Worm (Caenorhabditis elegans) whole organism, L1 larva: Measurements from ENCODE around the gene str-3.

ENCODE experiments used
- Y116A8C.19 ChIP-seq: sonication (generic microtip); optimal IDR thresholded peaks from 2 replicates; lab custom pipeline; 2016; ENCODE audit warnings: missing compliant biosample characterization, missing genetic modification characterization, borderline replicate concordance
- aha-1 ChIP-seq: fragments of 150-350 bp; optimal IDR thresholded peaks from 2 replicates; lab custom pipeline; 2014; ENCODE audit warnings: missing biosample characterization, missing genetic modification characterization
- alr-1 ChIP-seq: fragments of 200-800 bp; sonication (Bioruptor generic); optimal IDR thresholded peaks from 2 replicates; lab custom pipeline; 2018; ENCODE audit warnings: borderline replicate concordance, mild to moderate bottlenecking, missing genetic modification characterization, missing compliant biosample characterization
- aly-2 ChIP-seq: fragments of 150-350 bp; optimal IDR thresholded peaks from 2 replicates; lab custom pipeline; 2014; ENCODE audit warnings: missing biosample characterization, missing genetic modification characterization
- ama-1 ChIP-seq: fragments of 150-350 bp; optimal IDR thresholded peaks from 2 replicates; lab custom pipeline; 2014
- blmp-1 ChIP-seq: fragments of 150-350 bp; optimal IDR thresholded peaks from 2 replicates; lab custom pipeline; 2014; ENCODE audit warnings: missing biosample characterization, missing genetic modification characterization
- ceh-82 ChIP-seq, 3 experiments: fragments of 150-350 bp in 1 of 3; sonication (generic microtip) in 2 of 3; optimal IDR thresholded peaks; 2 replicates each; lab custom pipeline; 2014 to 2017; ENCODE audit warnings: missing biosample characterization in 3 of 3, missing genetic modification characterization in 3 of 3
- ceh-90 ChIP-seq: sonication (generic microtip); optimal IDR thresholded peaks from 2 replicates; lab custom pipeline; 2016; ENCODE audit warnings: missing genetic modification characterization, missing compliant biosample characterization
- dpl-1 ChIP-seq, 3 experiments: fragments of 150-350 bp in 2 of 3; sonication (generic microtip) in 1 of 3; optimal IDR thresholded peaks; 2 replicates each; lab custom pipeline; 2014 to 2017; ENCODE audit warnings: missing biosample characterization in 3 of 3, missing genetic modification characterization in 3 of 3, missing genetic modification reagents in 3 of 3
- efl-1 ChIP-seq, 4 experiments: fragments of 150-350 bp; optimal IDR thresholded peaks in 3 of 4; peaks in 1 of 4; 1 replicate in 1 of 4; 2 replicates in 3 of 4; lab custom pipeline; 2014; ENCODE audit warnings: missing biosample characterization in 2 of 4, missing genetic modification characterization in 2 of 4, missing genetic modification reagents in 2 of 4
- efl-3 ChIP-seq: fragments of 200-800 bp; sonication (Bioruptor generic); optimal IDR thresholded peaks from 2 replicates; lab custom pipeline; 2018; ENCODE audit warnings: mild to moderate bottlenecking, missing genetic modification characterization, missing compliant biosample characterization
- egl-13 ChIP-seq: sonication (generic microtip); optimal IDR thresholded peaks from 2 replicates; lab custom pipeline; 2016; ENCODE audit warnings: missing genotype, missing genetic modification reagents, missing genetic modification characterization, missing compliant biosample characterization
- egl-27 ChIP-seq, 2 experiments: fragments of 150-350 bp in 1 of 2; sonication (generic microtip); optimal IDR thresholded peaks; 3 replicates each; lab custom pipeline; 2017 to 2018; ENCODE audit warnings: missing biosample characterization in 2 of 2, missing genetic modification characterization in 2 of 2, missing genetic modification reagents in 2 of 2
- fkh-10 ChIP-seq: sonication (generic microtip); optimal IDR thresholded peaks from 2 replicates; lab custom pipeline; 2017; ENCODE audit warnings: missing biosample characterization, missing genetic modification reagents, missing genetic modification characterization
- fkh-8 ChIP-seq: sonication (generic microtip); optimal IDR thresholded peaks from 2 replicates; lab custom pipeline; 2016; ENCODE audit warnings: mild to moderate bottlenecking, missing genetic modification characterization, missing compliant biosample characterization
- hlh-17 ChIP-seq: fragments of 200-800 bp; sonication (Bioruptor generic); optimal IDR thresholded peaks from 2 replicates; lab custom pipeline; 2018; ENCODE audit warnings: missing genetic modification characterization, mild to moderate bottlenecking, missing compliant biosample characterization, moderate library complexity, borderline replicate concordance
- hpl-2 ChIP-seq: fragments of 150-350 bp; optimal IDR thresholded peaks from 2 replicates; lab custom pipeline; 2014; ENCODE audit warnings: missing biosample characterization, missing genetic modification reagents, missing genetic modification characterization
- isw-1 ChIP-seq: fragments of 200-800 bp; sonication (Bioruptor generic); IDR thresholded peaks from 2 replicates; pipeline ENCODE4 v1.3.6; 2022; ENCODE audit warnings: missing genetic modification characterization, missing compliant biosample characterization
- lin-13 ChIP-seq: fragments of 150-350 bp; optimal IDR thresholded peaks from 2 replicates; lab custom pipeline; 2014; ENCODE audit warnings: missing biosample characterization, missing genetic modification reagents, missing genetic modification characterization
- lin-35 ChIP-seq, 2 experiments: fragments of 150-350 bp; optimal IDR thresholded peaks; 2 replicates each; lab custom pipeline; 2014; ENCODE audit warnings: missing biosample characterization in 2 of 2, missing genetic modification characterization in 2 of 2, missing genetic modification reagents in 2 of 2
- lin-39 ChIP-seq: fragments of 150-350 bp; optimal IDR thresholded peaks from 2 replicates; lab custom pipeline; 2014; ENCODE audit warnings: missing biosample characterization, missing genetic modification reagents, missing genetic modification characterization
- lir-3 ChIP-seq: sonication (generic microtip); optimal IDR thresholded peaks from 2 replicates; lab custom pipeline; 2016; ENCODE audit warnings: mild to moderate bottlenecking, missing genetic modification characterization, moderate library complexity, missing compliant biosample characterization; ENCODE audit not compliant: poor library complexity
- lsy-2 ChIP-seq, 2 experiments: fragments of 150-350 bp; optimal IDR thresholded peaks; 2 replicates each; lab custom pipeline; 2014; ENCODE audit warnings: missing biosample characterization in 2 of 2, missing genetic modification characterization in 2 of 2
- mab-9 ChIP-seq: fragments of 200-800 bp; sonication (Bioruptor generic); IDR thresholded peaks from 2 replicates; pipeline ENCODE4 v1.3.6; 2022; ENCODE audit warnings: missing genetic modification reagents, missing genetic modification characterization, missing compliant biosample characterization
- mdl-1 ChIP-seq, 2 experiments: fragments of 150-350 bp; optimal IDR thresholded peaks; 2 replicates each; lab custom pipeline; 2014 to 2017; ENCODE audit warnings: missing biosample characterization in 2 of 2, missing genetic modification characterization in 2 of 2, inconsistent platforms in 1 of 2
- mef-2 ChIP-seq: fragments of 150-350 bp; optimal IDR thresholded peaks from 2 replicates; lab custom pipeline; 2014; ENCODE audit warnings: missing biosample characterization, missing genetic modification characterization
- mep-1 ChIP-seq: fragments of 150-350 bp; optimal IDR thresholded peaks from 2 replicates; lab custom pipeline; 2014; ENCODE audit warnings: missing biosample characterization, missing genetic modification characterization
- nhr-11 ChIP-seq: fragments of 150-350 bp; optimal IDR thresholded peaks from 2 replicates; lab custom pipeline; 2014; ENCODE audit warnings: missing biosample characterization, missing genetic modification characterization
- nhr-20 ChIP-seq: sonication (generic microtip); optimal IDR thresholded peaks from 2 replicates; lab custom pipeline; 2016; ENCODE audit warnings: mild to moderate bottlenecking, missing genetic modification characterization, missing compliant biosample characterization
- nhr-237 ChIP-seq: fragments of 150-350 bp; optimal IDR thresholded peaks from 2 replicates; lab custom pipeline; 2014; ENCODE audit warnings: missing biosample characterization, missing genetic modification characterization
- nhr-71 ChIP-seq: sonication (generic microtip); optimal IDR thresholded peaks from 2 replicates; lab custom pipeline; 2016; ENCODE audit warnings: mild to moderate bottlenecking, missing genetic modification characterization, moderate library complexity, missing compliant biosample characterization
- pag-3 ChIP-seq: sonication (generic microtip); optimal IDR thresholded peaks from 2 replicates; lab custom pipeline; 2017; ENCODE audit warnings: missing genetic modification characterization, mild to moderate bottlenecking, missing compliant biosample characterization, antibody characterized with exemption, borderline replicate concordance; ENCODE audit not compliant: insufficient read depth
- pax-3 ChIP-seq: fragments of 200-800 bp; sonication (Bioruptor generic); optimal IDR thresholded peaks from 2 replicates; lab custom pipeline; 2018; ENCODE audit warnings: mild to moderate bottlenecking, missing genetic modification characterization, moderate library complexity, missing compliant biosample characterization
- rnt-1 ChIP-seq: sonication (generic microtip); optimal IDR thresholded peaks from 2 replicates; lab custom pipeline; 2016; ENCODE audit warnings: mild to moderate bottlenecking, missing genetic modification characterization, moderate library complexity, missing compliant biosample characterization
- snpc-4 ChIP-seq: fragments of 150-350 bp; optimal IDR thresholded peaks from 2 replicates; lab custom pipeline; 2014; ENCODE audit warnings: missing biosample characterization, missing genetic modification characterization
- sox-4 ChIP-seq: sonication (generic microtip); optimal IDR thresholded peaks from 2 replicates; lab custom pipeline; 2016; ENCODE audit warnings: missing genetic modification characterization, missing compliant biosample characterization
- swsn-7 ChIP-seq: sonication (generic microtip); optimal IDR thresholded peaks from 2 replicates; lab custom pipeline; 2016; ENCODE audit warnings: missing genetic modification characterization, missing compliant biosample characterization
- tbx-2 ChIP-seq: sonication (generic microtip); optimal IDR thresholded peaks from 2 replicates; lab custom pipeline; 2016; ENCODE audit warnings: missing genetic modification characterization, missing compliant biosample characterization
- unc-30 ChIP-seq: sonication (generic microtip); optimal IDR thresholded peaks from 2 replicates; lab custom pipeline; 2017; ENCODE audit warnings: missing biosample characterization, missing genetic modification characterization
- unc-86 ChIP-seq: sonication (generic microtip); optimal IDR thresholded peaks from 2 replicates; lab custom pipeline; 2016; ENCODE audit warnings: missing genetic modification characterization, missing compliant biosample characterization
- vab-15 ChIP-seq: sonication (generic microtip); optimal IDR thresholded peaks from 2 replicates; lab custom pipeline; 2017; ENCODE audit warnings: missing genotype, mild to moderate bottlenecking, missing genetic modification characterization, missing compliant biosample characterization
- xbp-1 ChIP-seq: sonication (generic microtip); optimal IDR thresholded peaks from 2 replicates; lab custom pipeline; 2016; ENCODE audit warnings: missing genetic modification characterization, missing compliant biosample characterization
- ztf-11 ChIP-seq, 2 experiments: sonication (generic microtip); optimal IDR thresholded peaks; 2 replicates each; lab custom pipeline; 2016 to 2017; ENCODE audit warnings: missing genetic modification characterization in 2 of 2, missing biosample characterization in 1 of 2, missing compliant biosample characterization in 1 of 2

str-3 gene

ce11 chrIV:11146962-11147470, 46.8 kb upstream of the str-3 start, which contains the start of gene pigq-1 (continued):
- TF ChIP-seq aha-1 (tag; lab: Kevin White, UChicago) (no peak), hpl-2 (GFP tag; lab: Kevin White, UChicago) (no peak), mep-1 (no peak), aly-2 (peak; percentile 90), pag-3 (tag; lab: Kevin White, UChicago) (no peak), pax-3 (tag; lab: Kevin White, UChicago) (peak; percentile 6), swsn-7 (tag; lab: Kevin White, UChicago) (no peak), xbp-1 (tag; lab: Kevin White, UChicago) (no peak), hlh-17 (no peak), ama-1 (lab: Kevin White, UChicago) (peak; percentile 64), vab-15 (tag; lab: Kevin White, UChicago) (no peak), lir-3 (tag; lab: Kevin White, UChicago) (no peak)
- TF ChIP-seq, all 84 proteins: peak for 13

DNA sequence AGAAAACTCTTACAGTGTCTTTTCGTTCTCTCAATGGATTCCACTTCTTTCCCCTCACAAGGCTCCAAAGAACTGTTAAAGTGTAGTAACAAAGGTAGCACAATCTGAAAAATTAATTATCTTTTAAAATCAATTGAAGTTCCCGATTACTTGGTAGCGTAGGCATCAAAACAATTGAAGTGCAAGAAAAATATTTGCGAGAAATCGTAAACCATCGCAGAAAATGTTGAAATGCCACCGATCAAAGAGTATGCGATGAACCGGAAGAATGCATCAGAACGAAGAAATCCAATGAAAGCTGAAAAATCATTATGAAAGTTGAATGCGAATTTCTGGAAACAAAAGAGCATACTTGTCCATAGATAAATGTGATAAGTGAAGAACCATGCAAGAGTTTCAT, 46.3 kb upstream of the str-3 start:
- TF ChIP-seq ceh-82 (tag; optimal IDR thresholded peaks at IDR 0.05; lab: Kevin White, UChicago) = no peak
- no peak for TF ChIP-seq swsn-7 (tag; lab: Kevin White, UChicago)
- TF ChIP-seq fkh-8 (tag; lab: Kevin White, UChicago) = no peak
- no peak for TF ChIP-seq unc-30 (tag; lab: Kevin White, UChicago)
- TF ChIP-seq ztf-11 (tag; optimal IDR thresholded peaks at IDR 0.05; lab: Kevin White, UChicago) = no peak
- no peak for TF ChIP-seq nhr-20 (tag; lab: Kevin White, UChicago)
- no peak for TF ChIP-seq tbx-2
- no peak for TF ChIP-seq mdl-1 (tag; optimal IDR thresholded peaks at IDR 0.05; lab: Kevin White, UChicago)
- no peak for TF ChIP-seq blmp-1
- TF ChIP-seq pag-3 (tag; lab: Kevin White, UChicago) = no peak
- no peak for TF ChIP-seq egl-27 (tag; optimal IDR thresholded peaks at IDR 0.05; lab: Kevin White, UChicago)
- no peak for TF ChIP-seq efl-3 (GFP tag; lab: Kevin White, UChicago)

DNA sequence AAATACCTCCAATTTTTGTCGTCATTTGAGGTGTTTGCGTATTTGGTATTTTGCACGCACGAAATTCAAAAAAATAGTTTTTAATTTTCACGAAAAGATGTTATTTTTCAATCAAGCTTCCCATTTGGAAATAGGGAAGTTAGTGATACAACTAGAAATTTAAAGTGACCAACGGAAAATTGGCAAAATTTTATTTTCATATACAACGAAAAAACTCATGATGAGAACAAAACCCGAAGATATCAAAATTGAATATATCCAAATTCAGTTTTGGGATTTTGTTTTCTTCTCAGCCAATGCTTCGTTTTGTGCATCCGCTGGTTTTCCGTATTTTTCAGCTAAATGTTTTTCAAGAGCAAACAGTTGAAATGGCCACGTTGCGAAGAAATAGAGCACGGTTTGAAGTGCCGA, 45.8 kb upstream of the str-3 start:
- TF ChIP-seq dpl-1 (GFP tag; optimal IDR thresholded peaks at IDR 0.05; lab: Kevin White, UChicago) (peak in 1 of 3 experiments; percentile 35), nhr-71 (no peak), vab-15 (tag; lab: Kevin White, UChicago) (no peak), sox-4 (tag; lab: Kevin White, UChicago) (no peak), nhr-237 (tag; lab: Kevin White, UChicago) (no peak), lin-35 (GFP tag; optimal IDR thresholded peaks at IDR 0.05; lab: Kevin White, UChicago) (peak in 1 of 2 experiments; percentile 20), lsy-2 (tag; optimal IDR thresholded peaks at IDR 0.05; lab: Kevin White, UChicago) (no peak), ceh-90 (no peak), nhr-11 (tag; lab: Kevin White, UChicago) (no peak), efl-1 (optimal IDR thresholded peaks at IDR 0.05; lab: Kevin White, UChicago) (no peak), efl-1 (GFP tag; optimal IDR thresholded peaks at IDR 0.05 in 1 of 2; lab: Kevin White, UChicago) (peak; percentile 50 to 92), Y116A8C.19 (tag; lab: Kevin White, UChicago) (no peak), mab-9 (GFP tag; lab: Robert Waterston, UW) (no peak), snpc-4 (no peak)

DNA sequence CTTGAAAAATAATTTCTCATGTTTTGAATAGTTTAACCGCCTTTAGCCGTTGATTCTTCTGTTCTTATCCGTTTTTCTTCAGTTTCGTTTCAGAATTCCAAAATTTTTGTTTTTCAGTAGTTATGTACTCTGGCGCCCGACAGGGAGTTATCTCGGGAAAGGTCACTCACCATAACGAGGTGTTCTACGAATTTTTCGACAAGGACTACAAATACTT, 43.0 kb upstream of the str-3 start, which contains the start of gene F01G4.4:
TSS of gene F01G4.4 (plus strand) at position 118 of the 217 bp plus-strand sequence.
- no peak for TF ChIP-seq fkh-10
- no peak for TF ChIP-seq Y116A8C.19 (tag; lab: Kevin White, UChicago)
- TF ChIP-seq lin-39 = no peak
- TF ChIP-seq alr-1 (tag; lab: Kevin White, UChicago) = no peak
- no peak for TF ChIP-seq lin-13
- no peak for TF ChIP-seq rnt-1
- TF ChIP-seq snpc-4 = no peak
- TF ChIP-seq sox-4 (tag; lab: Kevin White, UChicago) = no peak
- TF ChIP-seq nhr-71 = no peak
- no peak for TF ChIP-seq efl-3 (GFP tag; lab: Kevin White, UChicago)
- no peak for TF ChIP-seq unc-86 (tag; lab: Kevin White, UChicago)
- TF ChIP-seq efl-1 (optimal IDR thresholded peaks at IDR 0.05; lab: Kevin White, UChicago) = no peak
- no peak for TF ChIP-seq efl-1 (GFP tag; optimal IDR thresholded peaks at IDR 0.05 in 1 of 2; lab: Kevin White, UChicago)
- no peak for TF ChIP-seq egl-13 (tag; lab: Kevin White, UChicago)
- no peak for TF ChIP-seq lir-3 (tag; lab: Kevin White, UChicago)
- no peak for TF ChIP-seq mef-2 (tag; lab: Kevin White, UChicago)
- TF ChIP-seq isw-1 (GFP tag; lab: Robert Waterston, UW) = no peak
- TF ChIP-seq pag-3 (tag; lab: Kevin White, UChicago) = no peak
- TF ChIP-seq, all 84 proteins: peak for 0
